Fruit fly (Drosophila melanogaster) whole organism, prepupa: Measurements from ENCODE around the gene Gr63a.

Experiments used
- Blimp-1 ChIP-seq: fragments of 200-800 bp; sonication (Bioruptor generic); optimal IDR thresholded peaks from 3 replicates; lab custom pipeline; 2017; ENCODE audit warnings: missing biosample characterization, missing genetic modification characterization, mild to moderate bottlenecking, moderate library complexity, missing genetic modification reagents
- CG10631 ChIP-seq: fragments of 200-800 bp; sonication (Bioruptor generic); optimal IDR thresholded peaks from 2 replicates; lab custom pipeline; 2016; ENCODE audit warnings: missing biosample characterization, missing genetic modification characterization
- CG10669 ChIP-seq: fragments of 200-800 bp; sonication (Bioruptor generic); optimal IDR thresholded peaks from 3 replicates; lab custom pipeline; 2018; ENCODE audit warnings: missing biosample characterization, mild to moderate bottlenecking, missing genetic modification characterization, moderate library complexity
- CG11762 ChIP-seq: fragments of 200-800 bp; sonication (Bioruptor generic); optimal IDR thresholded peaks from 3 replicates; lab custom pipeline; 2016; ENCODE audit warnings: missing biosample characterization, missing genetic modification characterization; ENCODE audit not compliant: insufficient read depth
- CG11902 ChIP-seq: fragments of 200-800 bp; sonication (Bioruptor generic); optimal IDR thresholded peaks from 3 replicates; lab custom pipeline; 2016; ENCODE audit warnings: missing biosample characterization, missing genetic modification characterization
- CG15336 ChIP-seq: fragments of 200-800 bp; sonication (Bioruptor generic); IDR thresholded peaks from 2 replicates; pipeline ENCODE4 v1.3.6; 2022; ENCODE audit warnings: missing biosample characterization, missing genetic modification characterization
- CG1621 ChIP-seq: fragments of 200-800 bp; sonication (Bioruptor generic); optimal IDR thresholded peaks from 3 replicates; lab custom pipeline; 2018; ENCODE audit warnings: missing biosample characterization, mild to moderate bottlenecking, missing genetic modification characterization
- CG16779 ChIP-seq: fragments of 200-800 bp; sonication (Bioruptor generic); optimal IDR thresholded peaks from 3 replicates; lab custom pipeline; 2017; ENCODE audit warnings: missing biosample characterization, mild to moderate bottlenecking, missing genetic modification characterization
- CG3032 ChIP-seq: fragments of 200-800 bp; optimal IDR thresholded peaks from 2 replicates; lab custom pipeline; 2019; ENCODE audit warnings: missing biosample characterization, mild to moderate bottlenecking, missing genetic modification characterization, moderate library complexity
- CG32006 ChIP-seq: fragments of 200-800 bp; sonication (Bioruptor generic); optimal IDR thresholded peaks from 3 replicates; lab custom pipeline; 2017; ENCODE audit warnings: missing biosample characterization, mild to moderate bottlenecking, missing genetic modification characterization
- CG34406 ChIP-seq: fragments of 200-800 bp; sonication (Bioruptor generic); optimal IDR thresholded peaks from 3 replicates; lab custom pipeline; 2016; ENCODE audit warnings: missing biosample characterization, missing genetic modification characterization
- CG3919 ChIP-seq: fragments of 200-800 bp; sonication (Bioruptor generic); optimal IDR thresholded peaks from 3 replicates; lab custom pipeline; 2016; ENCODE audit warnings: missing biosample characterization, missing genetic modification characterization
- CG4318 ChIP-seq: fragments of 200-800 bp; sonication (Bioruptor generic); optimal IDR thresholded peaks from 3 replicates; lab custom pipeline; 2017; ENCODE audit warnings: missing biosample characterization, mild to moderate bottlenecking, missing genetic modification characterization
- CG6163 ChIP-seq: fragments of 200-800 bp; sonication (Bioruptor generic); IDR thresholded peaks from 3 replicates; pipeline ENCODE4 v1.3.6; 2022; ENCODE audit warnings: missing biosample characterization, missing genetic modification characterization
- CG6792 ChIP-seq: fragments of 200-800 bp; sonication (Bioruptor generic); optimal IDR thresholded peaks from 3 replicates; lab custom pipeline; 2016; ENCODE audit warnings: missing biosample characterization, missing genetic modification characterization
- CG6854 ChIP-seq: fragments of 200-800 bp; sonication (Bioruptor generic); optimal IDR thresholded peaks from 2 replicates; lab custom pipeline; 2017; ENCODE audit warnings: missing biosample characterization, mild to moderate bottlenecking, missing genetic modification characterization
- CG7368 ChIP-seq: fragments of 200-800 bp; sonication (Bioruptor generic); optimal IDR thresholded peaks from 3 replicates; lab custom pipeline; 2016; ENCODE audit warnings: missing biosample characterization, missing genetic modification characterization
- CG8319 ChIP-seq: fragments of 200-800 bp; sonication (Bioruptor generic); optimal IDR thresholded peaks from 3 replicates; lab custom pipeline; 2016; ENCODE audit warnings: missing biosample characterization, missing genetic modification characterization
- CG8632 ChIP-seq: fragments of 200-800 bp; sonication (Bioruptor generic); optimal IDR thresholded peaks from 3 replicates; lab custom pipeline; 2016; ENCODE audit warnings: missing biosample characterization, missing genetic modification characterization
- CG9139 ChIP-seq: fragments of 200-800 bp; sonication (Bioruptor generic); optimal IDR thresholded peaks from 3 replicates; lab custom pipeline; 2017; ENCODE audit warnings: missing biosample characterization, mild to moderate bottlenecking, missing genetic modification characterization
- Eip75B ChIP-seq: fragments of 200-800 bp; sonication (Bioruptor generic); optimal IDR thresholded peaks from 3 replicates; lab custom pipeline; 2016; ENCODE audit warnings: missing biosample characterization, missing genetic modification characterization
- Eip93F ChIP-seq: fragments of 200-800 bp; sonication (Bioruptor generic); optimal IDR thresholded peaks from 2 replicates; lab custom pipeline; 2016; ENCODE audit warnings: missing biosample characterization, mild to moderate bottlenecking, missing genetic modification characterization
- Ets21C ChIP-seq: fragments of 200-800 bp; sonication (Bioruptor generic); optimal IDR thresholded peaks from 3 replicates; lab custom pipeline; 2016; ENCODE audit warnings: missing biosample characterization, missing genetic modification characterization
- Gug ChIP-seq: fragments of 200-800 bp; sonication (Bioruptor generic); IDR thresholded peaks from 2 replicates; pipeline ENCODE4 v1.3.6; 2022; ENCODE audit warnings: missing biosample characterization, missing genetic modification characterization
- Hr38 ChIP-seq: sonication (Bioruptor generic); optimal IDR thresholded peaks from 2 replicates; lab custom pipeline; 2016; ENCODE audit warnings: missing biosample characterization, missing genetic modification characterization
- Hr39 ChIP-seq: fragments of 200-800 bp; sonication (Bioruptor generic); optimal IDR thresholded peaks from 2 replicates; lab custom pipeline; 2016; ENCODE audit warnings: missing biosample characterization, missing genetic modification characterization
- Hr4 ChIP-seq: fragments of 200-800 bp; sonication (Bioruptor generic); optimal IDR thresholded peaks from 3 replicates; lab custom pipeline; 2016; ENCODE audit warnings: missing biosample characterization, missing genetic modification characterization
- Lpt ChIP-seq: fragments of 200-800 bp; sonication (Bioruptor generic); optimal IDR thresholded peaks from 3 replicates; lab custom pipeline; 2016; ENCODE audit warnings: missing biosample characterization, missing genetic modification characterization
- OdsH ChIP-seq: fragments of 200-800 bp; sonication (Bioruptor generic); optimal IDR thresholded peaks from 3 replicates; lab custom pipeline; 2016; ENCODE audit warnings: missing biosample characterization, missing genetic modification characterization
- Smox ChIP-seq: fragments of 200-800 bp; sonication (Bioruptor generic); optimal IDR thresholded peaks from 3 replicates; lab custom pipeline; 2016; ENCODE audit warnings: missing biosample characterization, missing genetic modification characterization
- Sox14 ChIP-seq: fragments of 200-800 bp; sonication (Bioruptor generic); optimal IDR thresholded peaks from 3 replicates; lab custom pipeline; 2016; ENCODE audit warnings: missing biosample characterization, missing genetic modification characterization
- achi ChIP-seq: fragments of 200-800 bp; sonication (Bioruptor generic); optimal IDR thresholded peaks from 3 replicates; lab custom pipeline; 2016; ENCODE audit warnings: missing biosample characterization, missing genetic modification characterization
- acj6 ChIP-seq: fragments of 200-800 bp; sonication (Bioruptor generic); optimal IDR thresholded peaks from 3 replicates; lab custom pipeline; 2016; ENCODE audit warnings: missing biosample characterization, missing genetic modification characterization
- cyc ChIP-seq: fragments of 200-800 bp; sonication (Bioruptor generic); optimal IDR thresholded peaks from 3 replicates; lab custom pipeline; 2016; ENCODE audit warnings: missing biosample characterization, missing genetic modification characterization
- dac ChIP-seq: fragments of 200-800 bp; sonication (Bioruptor generic); optimal IDR thresholded peaks from 2 replicates; lab custom pipeline; 2017; ENCODE audit warnings: missing biosample characterization, mild to moderate bottlenecking, missing genetic modification characterization
- eg ChIP-seq: fragments of 200-800 bp; sonication (Bioruptor generic); IDR thresholded peaks from 3 replicates; pipeline ENCODE4 v1.3.6; 2022; ENCODE audit warnings: missing biosample characterization, missing genetic modification characterization
- fd59A ChIP-seq: fragments of 200-800 bp; sonication (Bioruptor generic); optimal IDR thresholded peaks from 2 replicates; lab custom pipeline; 2017; ENCODE audit warnings: missing biosample characterization, mild to moderate bottlenecking, missing genetic modification characterization, missing genetic modification reagents
- fkh ChIP-seq: fragments of 200-800 bp; sonication (Bioruptor generic); optimal IDR thresholded peaks from 3 replicates; lab custom pipeline; 2017; ENCODE audit warnings: missing biosample characterization, mild to moderate bottlenecking, missing genetic modification characterization, moderate library complexity
- net ChIP-seq: fragments of 200-800 bp; sonication (Bioruptor generic); optimal IDR thresholded peaks from 3 replicates; lab custom pipeline; 2016; ENCODE audit warnings: missing biosample characterization, missing genetic modification characterization
- spab ChIP-seq: fragments of 200-800 bp; sonication (Bioruptor generic); optimal IDR thresholded peaks from 2 replicates; lab custom pipeline; 2017; ENCODE audit warnings: missing biosample characterization, mild to moderate bottlenecking, missing genetic modification characterization, missing genetic modification reagents
- ss ChIP-seq, 2 experiments: fragments of 200-800 bp; sonication (Bioruptor generic); optimal IDR thresholded peaks; 2 replicates in 1 of 2; 3 replicates in 1 of 2; lab custom pipeline; 2017 to 2018; ENCODE audit warnings: mild to moderate bottlenecking in 2 of 2, missing biosample characterization in 2 of 2, missing genetic modification characterization in 2 of 2, moderate library complexity in 1 of 2
- svp ChIP-seq: fragments of 200-800 bp; sonication (Bioruptor generic); peaks from one replicate; lab custom pipeline; 2016; ENCODE audit warnings: missing biosample characterization, missing genetic modification characterization
- topi ChIP-seq: fragments of 200-800 bp; sonication (Bioruptor generic); optimal IDR thresholded peaks from 3 replicates; lab custom pipeline; 2016; ENCODE audit warnings: missing biosample characterization, missing genetic modification characterization
- vri ChIP-seq: fragments of 200-800 bp; sonication (Bioruptor generic); optimal IDR thresholded peaks from 3 replicates; lab custom pipeline; 2016; ENCODE audit warnings: missing biosample characterization, mild to moderate bottlenecking, missing genetic modification characterization

Gr63a gene

dm6 chr3L:3898978-3899377 is 2.6 kb upstream of the Gr63a start, which contains the start of gene Ccz1 (continued):
- TF ChIP-seq Eip75B (GFP tag; lab: Kevin White, UChicago) (no peak), Ets21C (GFP tag; lab: Kevin White, UChicago) (no peak), achi (GFP tag; lab: Kevin White, UChicago) (no peak), CG9139 (GFP tag; lab: Kevin White, UChicago) (peak; percentile 4), Sox14 (GFP tag; lab: Kevin White, UChicago) (peak; percentile 12), CG34406 (GFP tag; lab: Kevin White, UChicago) (no peak), fkh (peak; percentile 100), Blimp-1 (no peak), acj6 (GFP tag; lab: Kevin White, UChicago) (peak; percentile 26), CG10631 (GFP tag; lab: Kevin White, UChicago) (peak; percentile 55), fd59A (GFP tag; lab: Kevin White, UChicago) (no peak), Hr38 (GFP tag; lab: Kevin White, UChicago) (peak; percentile 35), Gug (GFP tag; lab: Robert Waterston, UW) (no peak), cyc (GFP tag; lab: Kevin White, UChicago) (peak; percentile 40), CG7368 (GFP tag; lab: Kevin White, UChicago) (no peak), CG3032 (tag; lab: Kevin White, UChicago) (no peak), Eip93F (GFP tag; lab: Kevin White, UChicago) (no peak), CG11762 (GFP tag; lab: Kevin White, UChicago) (no peak), CG8319 (no peak), CG11902 (GFP tag; lab: Kevin White, UChicago) (no peak), CG6792 (GFP tag; lab: Kevin White, UChicago) (no peak), OdsH (GFP tag; lab: Kevin White, UChicago) (peak; percentile 26), CG6163 (GFP tag; lab: Robert Waterston, UW) (no peak), svp (GFP tag; lab: Kevin White, UChicago) (peak; percentile 37), Smox (GFP tag; lab: Kevin White, UChicago) (peak; percentile 41), Hr4 (GFP tag; lab: Kevin White, UChicago) (no peak), CG10669 (GFP tag; lab: Kevin White, UChicago) (no peak)

dm6 chr3L:3894413-3894812 is 2.0 kb downstream of the Gr63a start:
- TF ChIP-seq CG16779 (no peak), CG8632 (GFP tag; lab: Kevin White, UChicago) (no peak), fd59A (GFP tag; lab: Kevin White, UChicago) (no peak), Ets21C (GFP tag; lab: Kevin White, UChicago) (no peak), vri (GFP tag; lab: Kevin White, UChicago) (no peak), spab (GFP tag; lab: Kevin White, UChicago) (no peak), CG6792 (GFP tag; lab: Kevin White, UChicago) (no peak)

dm6 chr3L:3892154-3892624 is 4.2 kb downstream of the Gr63a start, which contains the start of gene Fie:
TSS of gene Fie (plus strand) at chr3L:3892574.
- TF ChIP-seq Sox14 (GFP tag; lab: Kevin White, UChicago) (peak; percentile 46), Smox (GFP tag; lab: Kevin White, UChicago) (peak; percentile 62), net (GFP tag; lab: Kevin White, UChicago) (peak; percentile 49), CG15336 (no peak; the same call in none of the 2 replicates), CG1621 (tag; lab: Kevin White, UChicago) (no peak), CG3032 (tag; lab: Kevin White, UChicago) (peak; percentile 33), CG6854 (GFP tag; lab: Kevin White, UChicago) (no peak), acj6 (GFP tag; lab: Kevin White, UChicago) (peak; percentile 45), CG8632 (GFP tag; lab: Kevin White, UChicago) (peak; percentile 28), Blimp-1 (no peak), Hr39 (peak; percentile 46), Lpt (GFP tag; lab: Kevin White, UChicago) (no peak), svp (GFP tag; lab: Kevin White, UChicago) (peak; percentile 76), CG32006 (GFP tag; lab: Kevin White, UChicago) (peak; percentile 64), Hr4 (GFP tag; lab: Kevin White, UChicago) (peak; percentile 70), CG4318 (GFP tag; lab: Kevin White, UChicago) (no peak), topi (peak; percentile 28), CG3919 (GFP tag; lab: Kevin White, UChicago) (peak; percentile 48), eg (no peak; the same call in 2 of the 3 replicates), Eip93F (GFP tag; lab: Kevin White, UChicago) (no peak), CG11902 (GFP tag; lab: Kevin White, UChicago) (no peak), CG10631 (GFP tag; lab: Kevin White, UChicago) (peak; percentile 29), vri (GFP tag; lab: Kevin White, UChicago) (peak; percentile 37), CG34406 (GFP tag; lab: Kevin White, UChicago) (peak; percentile 44), CG9139 (GFP tag; lab: Kevin White, UChicago) (no peak), ss (GFP tag; optimal IDR thresholded peaks at IDR 0.05; lab: Kevin White, UChicago) (peak in 1 of 2 experiments; percentile 53), cyc (GFP tag; lab: Kevin White, UChicago) (peak; percentile 15), CG6792 (GFP tag; lab: Kevin White, UChicago) (peak; percentile 27), fd59A (GFP tag; lab: Kevin White, UChicago) (peak; percentile 18), dac (GFP tag; lab: Kevin White, UChicago) (no peak), spab (GFP tag; lab: Kevin White, UChicago) (peak; percentile 27), CG7368 (GFP tag; lab: Kevin White, UChicago) (no peak)
